Worm (Caenorhabditis elegans) whole organism, late embryonic: Measurements from ENCODE around the gene F54D5.2.

Source experiments
- C08G9.2 ChIP-seq: sonication (generic microtip); optimal IDR thresholded peaks from 2 replicates; lab custom pipeline; 2016; ENCODE audit warnings: mild to moderate bottlenecking, missing genetic modification characterization, moderate library complexity, missing compliant biosample characterization
- C38D4.7 ChIP-seq: fragments of 200-800 bp; sonication (Bioruptor generic); optimal IDR thresholded peaks from 2 replicates; lab custom pipeline; 2018; ENCODE audit warnings: mild to moderate bottlenecking, missing genetic modification characterization, moderate library complexity, missing compliant biosample characterization
- F13H6.1 ChIP-seq: sonication (generic microtip); optimal IDR thresholded peaks from 2 replicates; lab custom pipeline; 2016; ENCODE audit warnings: missing genetic modification characterization, missing compliant biosample characterization
- K09A11.1 ChIP-seq: sonication (generic microtip); optimal IDR thresholded peaks from 2 replicates; lab custom pipeline; 2017; ENCODE audit warnings: antibody characterized with exemption, mild to moderate bottlenecking, missing genetic modification characterization, missing compliant biosample characterization; ENCODE audit not compliant: insufficient read depth
- T23F11.4 ChIP-seq: fragments of 200-800 bp; sonication (Bioruptor generic); optimal IDR thresholded peaks from 2 replicates; lab custom pipeline; 2018; ENCODE audit warnings: mild to moderate bottlenecking, missing genetic modification characterization, missing compliant biosample characterization
- ahr-1 ChIP-seq: sonication (generic microtip); optimal IDR thresholded peaks from 2 replicates; lab custom pipeline; 2016; ENCODE audit warnings: missing genetic modification characterization, missing compliant biosample characterization
- ama-1 ChIP-seq: fragments of 150-350 bp; optimal IDR thresholded peaks from 2 replicates; lab custom pipeline; 2014
- ceh-14 ChIP-seq: sonication (generic microtip); optimal IDR thresholded peaks from 2 replicates; lab custom pipeline; 2016; ENCODE audit warnings: missing genotype, missing genetic modification characterization, missing compliant biosample characterization
- ceh-19 ChIP-seq: fragments of 200-800 bp; sonication (Bioruptor generic); optimal IDR thresholded peaks from 2 replicates; lab custom pipeline; 2018; ENCODE audit warnings: mild to moderate bottlenecking, missing genetic modification characterization, missing compliant biosample characterization
- ceh-2 ChIP-seq: sonication (generic microtip); optimal IDR thresholded peaks from 2 replicates; lab custom pipeline; 2016; ENCODE audit warnings: missing genotype, missing genetic modification characterization, missing compliant biosample characterization
- ceh-22 ChIP-seq: sonication (generic microtip); optimal IDR thresholded peaks from 2 replicates; lab custom pipeline; 2017; ENCODE audit warnings: missing biosample characterization, missing genetic modification characterization
- ceh-30 ChIP-seq: fragments of 150-350 bp; optimal IDR thresholded peaks from 2 replicates; lab custom pipeline; 2014; ENCODE audit warnings: missing biosample characterization, missing genetic modification characterization
- ceh-31 ChIP-seq: sonication (generic microtip); optimal IDR thresholded peaks from 2 replicates; lab custom pipeline; 2016; ENCODE audit warnings: missing genetic modification characterization, missing compliant biosample characterization
- ceh-34 ChIP-seq: sonication (generic microtip); optimal IDR thresholded peaks from 2 replicates; lab custom pipeline; 2016; ENCODE audit warnings: mild to moderate bottlenecking, missing genetic modification characterization, missing compliant biosample characterization
- ceh-48 ChIP-seq: sonication (generic microtip); optimal IDR thresholded peaks from 2 replicates; lab custom pipeline; 2016; ENCODE audit warnings: missing genetic modification characterization, inconsistent platforms, missing compliant biosample characterization
- ceh-6 ChIP-seq: fragments of 200-800 bp; sonication (Bioruptor generic); optimal IDR thresholded peaks from 2 replicates; lab custom pipeline; 2018; ENCODE audit warnings: mild to moderate bottlenecking, missing genetic modification characterization, missing compliant biosample characterization
- dmd-4 ChIP-seq: sonication (generic microtip); optimal IDR thresholded peaks from 2 replicates; lab custom pipeline; 2016; ENCODE audit warnings: borderline replicate concordance, missing genetic modification characterization, missing compliant biosample characterization
- elt-4 ChIP-seq: sonication (generic microtip); optimal IDR thresholded peaks from 2 replicates; lab custom pipeline; 2016; ENCODE audit warnings: missing genetic modification characterization, missing compliant biosample characterization
- eyg-1 ChIP-seq: sonication (generic microtip); optimal IDR thresholded peaks from 2 replicates; lab custom pipeline; 2016; ENCODE audit warnings: missing genotype, missing genetic modification characterization, missing compliant biosample characterization
- fkh-10 ChIP-seq: fragments of 150-350 bp; optimal IDR thresholded peaks from 2 replicates; lab custom pipeline; 2014; ENCODE audit warnings: missing biosample characterization, missing genetic modification reagents, missing genetic modification characterization
- fkh-6 ChIP-seq: sonication (generic microtip); optimal IDR thresholded peaks from 2 replicates; lab custom pipeline; 2016; ENCODE audit warnings: missing genetic modification characterization, missing compliant biosample characterization
- gmeb-2 ChIP-seq: sonication (generic microtip); optimal IDR thresholded peaks from 2 replicates; lab custom pipeline; 2016; ENCODE audit warnings: missing genetic modification characterization, inconsistent platforms, missing compliant biosample characterization
- hlh-13 ChIP-seq: fragments of 200-800 bp; sonication (Bioruptor generic); optimal IDR thresholded peaks from 2 replicates; lab custom pipeline; 2018; ENCODE audit warnings: mild to moderate bottlenecking, missing genetic modification characterization, missing compliant biosample characterization
- hlh-15 ChIP-seq: sonication (generic microtip); optimal IDR thresholded peaks from 2 replicates; lab custom pipeline; 2016; ENCODE audit warnings: missing genetic modification characterization, missing compliant biosample characterization
- hlh-30 ChIP-seq: sonication (generic microtip); optimal IDR thresholded peaks from 2 replicates; lab custom pipeline; 2017; ENCODE audit warnings: antibody characterized with exemption, missing genetic modification characterization, missing compliant biosample characterization; ENCODE audit not compliant: insufficient read depth
- hlh-6 ChIP-seq: sonication (generic microtip); optimal IDR thresholded peaks from 2 replicates; lab custom pipeline; 2016; ENCODE audit warnings: missing genotype, missing genetic modification characterization, missing compliant biosample characterization
- lim-6 ChIP-seq: sonication (generic microtip); optimal IDR thresholded peaks from 2 replicates; lab custom pipeline; 2016; ENCODE audit warnings: missing genetic modification characterization, missing compliant biosample characterization
- lin-11 ChIP-seq: fragments of 200-800 bp; sonication (Bioruptor generic); optimal IDR thresholded peaks from 2 replicates; lab custom pipeline; 2018; ENCODE audit warnings: mild to moderate bottlenecking, missing genetic modification characterization, missing compliant biosample characterization
- madf-2 ChIP-seq: sonication (generic microtip); optimal IDR thresholded peaks from 2 replicates; lab custom pipeline; 2017; ENCODE audit warnings: missing genetic modification characterization, missing compliant biosample characterization
- nfya-1 ChIP-seq: sonication (generic microtip); optimal IDR thresholded peaks from 2 replicates; lab custom pipeline; 2017; ENCODE audit warnings: missing genetic modification characterization, mild to moderate bottlenecking, missing compliant biosample characterization, antibody characterized with exemption, moderate library complexity
- odd-2 ChIP-seq: sonication (generic microtip); optimal IDR thresholded peaks from 2 replicates; lab custom pipeline; 2017; ENCODE audit warnings: antibody characterized with exemption, mild to moderate bottlenecking, missing genetic modification characterization, missing compliant biosample characterization
- pag-3 ChIP-seq: sonication (generic microtip); optimal IDR thresholded peaks from 2 replicates; lab custom pipeline; 2016; ENCODE audit warnings: missing compliant biosample characterization, missing genetic modification characterization, borderline replicate concordance
- pat-9 ChIP-seq: fragments of 200-800 bp; sonication (Bioruptor generic); optimal IDR thresholded peaks from 2 replicates; lab custom pipeline; 2018; ENCODE audit warnings: mild to moderate bottlenecking, missing genetic modification characterization, moderate library complexity, missing compliant biosample characterization
- pax-1 ChIP-seq: fragments of 150-350 bp; optimal IDR thresholded peaks from 2 replicates; lab custom pipeline; 2014; ENCODE audit warnings: missing biosample characterization, missing genetic modification characterization
- pqm-1 ChIP-seq: sonication (generic microtip); optimal IDR thresholded peaks from 2 replicates; lab custom pipeline; 2016; ENCODE audit warnings: missing genetic modification characterization, missing compliant biosample characterization
- pros-1 ChIP-seq: fragments of 150-350 bp; optimal IDR thresholded peaks from 2 replicates; lab custom pipeline; 2014; ENCODE audit warnings: missing biosample characterization, missing genetic modification reagents, missing genetic modification characterization
- ref-2 ChIP-seq: sonication (generic microtip); optimal IDR thresholded peaks from 2 replicates; lab custom pipeline; 2016; ENCODE audit warnings: missing genetic modification characterization, missing compliant biosample characterization
- rnt-1 ChIP-seq: sonication (generic microtip); optimal IDR thresholded peaks from 2 replicates; lab custom pipeline; 2016; ENCODE audit warnings: missing genetic modification characterization, missing compliant biosample characterization
- sdc-2 ChIP-seq: sonication (generic microtip); optimal IDR thresholded peaks from 2 replicates; lab custom pipeline; 2016; ENCODE audit warnings: missing genotype, missing genetic modification characterization, missing compliant biosample characterization
- sox-2 ChIP-seq: fragments of 200-800 bp; sonication (Bioruptor generic); IDR thresholded peaks from 2 replicates; pipeline ENCODE4 v1.3.6; 2022; ENCODE audit warnings: missing genetic modification reagents, missing genetic modification characterization, missing compliant biosample characterization
- sox-4 ChIP-seq: sonication (generic microtip); optimal IDR thresholded peaks from 2 replicates; lab custom pipeline; 2017; ENCODE audit warnings: mild to moderate bottlenecking, missing genetic modification characterization, inconsistent platforms, missing compliant biosample characterization
- syd-9 ChIP-seq: sonication (generic microtip); optimal IDR thresholded peaks from 2 replicates; lab custom pipeline; 2016; ENCODE audit warnings: mild to moderate bottlenecking, missing genetic modification characterization, moderate library complexity, missing compliant biosample characterization
- tbx-2 ChIP-seq: sonication (generic microtip); optimal IDR thresholded peaks from 2 replicates; lab custom pipeline; 2016; ENCODE audit warnings: missing genetic modification characterization, missing compliant biosample characterization
- tbx-7 ChIP-seq: sonication (generic microtip); optimal IDR thresholded peaks from 2 replicates; lab custom pipeline; 2016; ENCODE audit warnings: missing genotype, missing genetic modification characterization, missing compliant biosample characterization
- ttx-3 ChIP-seq: sonication (generic microtip); optimal IDR thresholded peaks from 2 replicates; lab custom pipeline; 2016; ENCODE audit warnings: missing genetic modification reagents, missing genetic modification characterization, missing compliant biosample characterization
- unc-42 ChIP-seq: sonication (generic microtip); optimal IDR thresholded peaks from 2 replicates; lab custom pipeline; 2016; ENCODE audit warnings: missing genotype, missing genetic modification characterization, missing compliant biosample characterization
- ztf-16 ChIP-seq: sonication (generic microtip); optimal IDR thresholded peaks from 2 replicates; lab custom pipeline; 2017; ENCODE audit warnings: missing genetic modification characterization, missing compliant biosample characterization

Gene F54D5.2

ce11 chrII:11537115-11537514, 35.9 kb upstream of the F54D5.2 start:
- TF ChIP-seq rnt-1 (peak; percentile 49), dmd-4 (tag; lab: Kevin White, UChicago) (peak; percentile 41), ceh-31 (peak; percentile 66), ahr-1 (tag; lab: Kevin White, UChicago) (no peak), ceh-2 (tag; lab: Kevin White, UChicago) (peak; percentile 31), hlh-30 (tag; lab: Kevin White, UChicago) (peak; percentile 80), ceh-48 (tag; lab: Kevin White, UChicago) (peak; percentile 22), ceh-14 (tag; lab: Kevin White, UChicago) (peak; percentile 16), ceh-34 (tag; lab: Kevin White, UChicago) (peak; percentile 78), ceh-22 (no peak), pqm-1 (no peak), pag-3 (tag; lab: Kevin White, UChicago) (no peak), lin-11 (tag; lab: Kevin White, UChicago) (no peak), F13H6.1 (tag; lab: Kevin White, UChicago) (no peak), ceh-30 (tag; lab: Kevin White, UChicago) (no peak), pax-1 (tag; lab: Kevin White, UChicago) (peak; percentile 28), pros-1 (no peak), C38D4.7 (GFP tag; lab: Kevin White, UChicago) (no peak), madf-2 (no peak), fkh-10 (GFP tag; lab: Kevin White, UChicago) (no peak), hlh-13 (no peak), tbx-2 (peak; percentile 13), sox-4 (tag; lab: Kevin White, UChicago) (no peak), ref-2 (tag; lab: Kevin White, UChicago) (peak; percentile 52), syd-9 (tag; lab: Kevin White, UChicago) (peak; percentile 32), ceh-6 (GFP tag; lab: Kevin White, UChicago) (peak; percentile 17), C08G9.2 (peak; percentile 33), T23F11.4 (GFP tag; lab: Kevin White, UChicago) (peak; percentile 5), odd-2 (tag; lab: Kevin White, UChicago) (no peak), ztf-16 (tag; lab: Kevin White, UChicago) (no peak), hlh-6 (tag; lab: Kevin White, UChicago) (no peak), ceh-19 (GFP tag; lab: Kevin White, UChicago) (peak; percentile 58), tbx-7 (tag; lab: Kevin White, UChicago) (no peak), nfya-1 (tag; lab: Kevin White, UChicago) (peak; percentile 45), gmeb-2 (tag; lab: Kevin White, UChicago) (no peak), eyg-1 (tag; lab: Kevin White, UChicago) (peak; percentile 60), hlh-15 (tag; lab: Kevin White, UChicago) (no peak), fkh-6 (tag; lab: Kevin White, UChicago) (no peak)

ce11 chrII:11537606-11538016, 35.4 kb upstream of the F54D5.2 start:
- TF ChIP-seq pax-1 (tag; lab: Kevin White, UChicago) (no peak), ama-1 (lab: Kevin White, UChicago) (peak; percentile 96)

- no peak for TF ChIP-seq pat-9
- no peak for TF ChIP-seq ceh-19 (GFP tag; lab: Kevin White, UChicago)
- no peak for TF ChIP-seq ceh-30 (tag; lab: Kevin White, UChicago)
- TF ChIP-seq unc-42 (tag; lab: Kevin White, UChicago) = no peak
- TF ChIP-seq sox-2 = no peak
- TF ChIP-seq madf-2 = no peak
- TF ChIP-seq tbx-7 (tag; lab: Kevin White, UChicago) = no peak
- no peak for TF ChIP-seq K09A11.1 (tag; lab: Kevin White, UChicago)
- no peak for TF ChIP-seq hlh-30 (tag; lab: Kevin White, UChicago)
- TF ChIP-seq elt-4 (tag; lab: Kevin White, UChicago) = no peak
- no peak for TF ChIP-seq hlh-6 (tag; lab: Kevin White, UChicago)
- TF ChIP-seq syd-9 (tag; lab: Kevin White, UChicago) = no peak
- TF ChIP-seq lim-6 (tag; lab: Kevin White, UChicago) = no peak
- no peak for TF ChIP-seq rnt-1
- no peak for TF ChIP-seq ama-1 (lab: Kevin White, UChicago)
- no peak for TF ChIP-seq ttx-3 (tag; lab: Kevin White, UChicago)
- no peak for TF ChIP-seq tbx-2
- TF ChIP-seq sdc-2 (tag; lab: Kevin White, UChicago) = no peak
These were observed 34.2 kb upstream of the F54D5.2 start, which contains the start of gene Y62F5A.9 for ce11 chrII:11538741-11539140. Gene Y62F5A.9 (minus strand): TSS chrII:11538841.
